Worm (Caenorhabditis elegans) whole organism, L2 larva: ENCODE results near the gene F36H1.3.

ENCODE experiments used
- ceh-82 ChIP-seq: fragments of 150-350 bp; optimal IDR thresholded peaks from 2 replicates; lab custom pipeline; 2014; ENCODE audit warnings: missing biosample characterization, missing genetic modification characterization
- egl-27 ChIP-seq: sonication (generic microtip); optimal IDR thresholded peaks from 3 replicates; lab custom pipeline; 2017; ENCODE audit warnings: missing biosample characterization, missing genetic modification reagents, missing genetic modification characterization
- elt-1 ChIP-seq: fragments of 150-350 bp; optimal IDR thresholded peaks from 2 replicates; lab custom pipeline; 2014; ENCODE audit warnings: missing biosample characterization, missing genetic modification characterization
- nhr-12 ChIP-seq: fragments of 150-350 bp; optimal IDR thresholded peaks from 2 replicates; lab custom pipeline; 2014; ENCODE audit warnings: missing biosample characterization, missing genetic modification characterization
- nhr-25 ChIP-seq: fragments of 150-350 bp; sonication (generic microtip); optimal IDR thresholded peaks from 3 replicates; lab custom pipeline; 2014; ENCODE audit warnings: missing biosample characterization, missing genetic modification characterization
- sma-9 ChIP-seq, 2 experiments: fragments of 150-350 bp in 1 of 2; sonication (generic microtip) in 1 of 2; optimal IDR thresholded peaks; 2 replicates each; lab custom pipeline; 2014 to 2016; ENCODE audit warnings: missing genetic modification characterization in 2 of 2, mild to moderate bottlenecking in 1 of 2, missing biosample characterization in 1 of 2, missing compliant biosample characterization in 1 of 2, missing genetic modification reagents in 1 of 2, moderate library complexity in 1 of 2
- unc-39 ChIP-seq: fragments of 150-350 bp; optimal IDR thresholded peaks from 2 replicates; lab custom pipeline; 2014; ENCODE audit warnings: missing biosample characterization, missing genetic modification characterization

DNA sequence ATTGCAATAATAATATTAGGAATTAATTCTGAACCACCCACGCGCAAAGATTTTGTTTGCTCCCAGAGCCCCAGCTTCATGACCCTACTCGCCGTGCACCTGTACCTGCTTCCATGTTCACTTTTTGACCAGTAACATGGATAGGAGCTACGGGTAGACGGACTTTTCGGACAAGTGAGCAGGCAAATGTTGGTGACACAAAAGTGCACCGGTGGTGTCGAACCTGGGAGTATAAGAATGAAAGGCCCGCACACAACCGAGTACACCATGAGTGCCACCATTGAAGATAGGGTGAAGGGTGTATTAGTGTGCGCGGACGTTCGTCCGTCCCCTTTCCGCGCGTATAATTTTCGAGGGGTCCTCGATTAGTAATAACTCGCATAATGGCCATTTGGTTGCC is 24.0 kb upstream of the F36H1.3 start:
- TF ChIP-seq ceh-82 (tag; lab: Kevin White, UChicago) (no peak), egl-27 (tag; lab: Kevin White, UChicago) (no peak), elt-1 (tag; lab: Kevin White, UChicago) (no peak), nhr-25 (tag; lab: Kevin White, UChicago) (no peak), unc-39 (tag; lab: Kevin White, UChicago) (no peak), sma-9 (GFP tag; optimal IDR thresholded peaks at IDR 0.05; lab: Kevin White, UChicago) (peak; percentile 29), sma-9 (tag; optimal IDR thresholded peaks at IDR 0.05; lab: Kevin White, UChicago) (no peak), nhr-12 (tag; lab: Kevin White, UChicago) (no peak)
